Worm (Caenorhabditis elegans): ENCODE measurements around the gene C27F2.4.
"Not testable (repeated sequence)": the region's sequence is repeated elsewhere in the genome, so short reads cannot be mapped to it uniquely, and the experiment has no call there.

The C27F2.4 gene

ce11 chrIII:4960204-4960603 is at the start of gene C27F2.4:
TSS of gene C27F2.4 (minus strand) at chrIII:4960304.
- TF ChIP-seq him-1 (tag; optimal IDR thresholded peaks at IDR 0.05) (no peak), dao-5 (tag; optimal IDR thresholded peaks at IDR 0.05) (no peak), W03F9.2 (tag; optimal IDR thresholded peaks at IDR 0.05) (no peak)

DNA sequence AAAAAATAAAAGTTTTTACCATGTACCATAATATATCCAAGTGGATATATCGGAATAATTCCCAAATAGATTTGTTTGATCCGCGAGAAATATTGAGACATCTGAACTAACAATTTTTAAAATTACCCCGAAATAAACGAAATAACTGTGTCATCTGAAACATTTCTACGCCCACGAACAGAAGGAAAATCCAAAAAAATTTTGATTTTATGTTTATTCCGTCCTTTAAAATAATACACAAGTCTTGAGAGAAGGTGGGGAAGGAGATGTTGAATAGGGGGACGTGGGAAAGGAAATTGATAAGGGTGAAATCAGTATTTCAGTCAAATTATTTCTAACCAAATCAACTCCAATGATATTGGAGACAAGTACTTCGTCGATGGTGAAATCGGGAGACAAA is 48.6 kb upstream of the C27F2.4 start, which contains the start of gene R144.11:
Gene R144.11 (minus strand): TSS at position 101 of the 400 bp plus-strand sequence.
- TF ChIP-seq him-1 (tag; optimal IDR thresholded peaks at IDR 0.05) (no peak), dao-5 (tag; optimal IDR thresholded peaks at IDR 0.05) (no peak), W03F9.2 (tag; optimal IDR thresholded peaks at IDR 0.05) (no peak)

DNA sequence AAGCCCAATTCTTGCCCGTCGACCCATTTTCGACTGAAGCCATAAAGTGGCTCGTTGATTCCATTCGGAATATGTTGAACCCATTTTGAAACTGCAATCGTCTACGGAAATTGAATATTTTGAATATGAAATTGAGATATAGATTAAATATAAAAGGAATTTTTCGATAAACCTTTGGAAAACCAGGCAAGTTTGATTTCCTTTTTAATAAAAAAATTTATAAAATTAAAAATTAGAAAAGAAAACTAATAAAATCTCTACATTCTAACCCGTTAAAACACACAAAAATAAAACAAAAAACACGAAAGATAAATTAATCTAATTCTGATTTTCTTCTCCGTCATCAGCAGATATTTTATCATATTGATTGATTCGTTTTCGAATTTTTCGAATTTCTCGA is 46.8 kb upstream of the C27F2.4 start, which contains the start of gene R144.12:
Gene R144.12 (minus strand): TSS at position 101 of the 400 bp plus-strand sequence.
- no peak for TF ChIP-seq W03F9.2 (tag; optimal IDR thresholded peaks at IDR 0.05)
- no peak for TF ChIP-seq him-1 (tag; optimal IDR thresholded peaks at IDR 0.05)
- TF ChIP-seq dao-5 (tag; optimal IDR thresholded peaks at IDR 0.05): no peak

DNA sequence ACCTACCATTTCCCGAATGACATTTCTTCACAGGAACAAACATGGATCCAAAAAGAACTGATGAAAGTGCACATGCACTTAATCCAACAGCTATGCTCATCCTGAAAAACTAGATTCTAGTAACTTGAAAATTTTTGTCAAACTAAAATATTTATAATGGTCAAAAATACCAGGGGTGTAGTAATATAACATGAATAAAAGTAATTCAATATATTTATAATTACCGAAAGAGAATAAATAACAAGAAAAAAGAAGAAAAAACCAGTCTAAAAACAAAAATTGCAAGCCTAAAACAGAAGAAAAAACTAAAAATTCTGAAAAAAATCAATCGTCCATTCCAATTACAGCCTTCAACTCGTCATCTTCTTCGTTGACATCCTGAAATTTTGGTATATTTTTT is 44.5 kb upstream of the C27F2.4 start, which contains the start of gene R144.6:
Gene R144.6 (minus strand): TSS at position 101 of the 400 bp plus-strand sequence.
- no peak for TF ChIP-seq dao-5 (tag; optimal IDR thresholded peaks at IDR 0.05)
- no peak for TF ChIP-seq him-1 (tag; optimal IDR thresholded peaks at IDR 0.05)
- no peak for TF ChIP-seq W03F9.2 (tag; optimal IDR thresholded peaks at IDR 0.05)

ce11 chrIII:5002231-5002630 is 42.1 kb upstream of the C27F2.4 start, which contains the start of gene R144.10:
TSS of gene R144.10 (minus strand) at chrIII:5002331.
- no peak for TF ChIP-seq him-1 (tag; optimal IDR thresholded peaks at IDR 0.05)
- no peak for TF ChIP-seq dao-5 (tag; optimal IDR thresholded peaks at IDR 0.05)
- TF ChIP-seq W03F9.2 (tag; optimal IDR thresholded peaks at IDR 0.05): no peak

DNA sequence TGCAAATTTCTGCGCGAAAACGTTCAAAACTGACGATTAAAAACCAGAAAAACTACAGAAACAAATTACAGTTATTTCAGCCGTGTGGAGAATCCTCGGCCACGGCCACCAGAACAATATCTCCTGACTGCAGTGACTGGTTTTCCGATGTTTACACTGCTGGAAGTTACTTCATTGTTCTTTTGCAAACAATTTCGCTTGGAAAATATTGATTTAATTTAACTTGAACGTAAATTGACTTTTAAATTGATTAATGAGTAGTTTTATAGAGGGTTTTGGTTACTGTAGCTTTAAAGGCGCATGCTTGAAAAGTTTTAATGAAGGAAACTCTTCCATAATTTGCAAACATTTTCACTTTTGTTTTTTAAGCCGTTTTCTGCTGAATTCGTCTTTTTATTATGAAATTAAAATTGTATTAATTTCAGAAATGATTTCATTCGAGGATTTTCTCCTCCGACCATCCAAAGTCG is 38.9 kb upstream of the C27F2.4 start, which contains the start of gene smcr-8:
Gene smcr-8 (plus strand): TSS at position 420 of the 470 bp plus-strand sequence.
- TF ChIP-seq dao-5 (tag; optimal IDR thresholded peaks at IDR 0.05) (no peak), him-1 (tag; optimal IDR thresholded peaks at IDR 0.05) (no peak), W03F9.2 (tag; optimal IDR thresholded peaks at IDR 0.05) (no peak)

DNA sequence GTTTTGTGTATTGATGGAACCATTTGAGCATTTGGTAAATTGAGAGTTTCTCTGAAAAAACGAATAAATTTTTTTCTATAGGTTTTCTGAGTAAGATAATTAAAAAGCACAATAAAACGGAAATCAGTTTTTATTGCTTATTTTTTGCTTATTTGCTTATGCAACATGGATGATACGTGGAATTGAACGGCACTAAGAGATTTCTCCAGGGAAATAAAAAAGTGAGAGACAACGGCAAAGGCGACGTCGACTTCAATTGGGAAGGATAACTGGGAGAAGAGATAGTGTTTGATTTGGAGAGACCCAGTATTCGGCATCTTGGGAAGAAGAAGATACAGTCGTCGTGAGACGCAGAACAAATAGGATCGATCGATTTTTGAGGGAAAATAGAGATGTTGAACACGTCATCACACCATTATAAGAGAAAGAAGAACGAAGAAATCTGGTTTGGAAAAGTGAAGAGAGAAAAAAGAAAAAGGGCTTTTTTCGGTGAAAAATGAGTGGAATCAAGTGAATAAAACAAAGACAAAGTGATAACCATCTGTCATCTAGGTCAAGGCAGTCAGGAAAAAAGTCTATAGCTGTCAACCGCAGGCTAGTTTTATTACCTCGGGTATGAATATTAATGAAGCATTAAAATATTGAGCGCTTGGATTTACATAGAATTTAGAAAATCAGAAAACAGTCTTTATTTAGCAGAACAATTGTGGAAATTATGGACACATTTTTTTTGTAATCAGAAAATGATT is 38.2 kb upstream of the C27F2.4 start, which contains the start of gene tmem-131:
Gene tmem-131 (minus strand): TSS at position 51 of the 749 bp plus-strand sequence.
- TF ChIP-seq dao-5 (tag; optimal IDR thresholded peaks at IDR 0.05): no peak
- no peak for TF ChIP-seq W03F9.2 (tag; optimal IDR thresholded peaks at IDR 0.05)
- no peak for TF ChIP-seq him-1 (tag; optimal IDR thresholded peaks at IDR 0.05)

ce11 chrIII:4987666-4988065 is 27.6 kb upstream of the C27F2.4 start:
- no peak for TF ChIP-seq W03F9.2 (tag; optimal IDR thresholded peaks at IDR 0.05)
- no peak for TF ChIP-seq him-1 (tag; optimal IDR thresholded peaks at IDR 0.05)
- no peak for TF ChIP-seq dao-5 (tag; optimal IDR thresholded peaks at IDR 0.05)

- TF ChIP-seq dao-5 (tag; optimal IDR thresholded peaks at IDR 0.05): no peak
- TF ChIP-seq him-1 (tag; optimal IDR thresholded peaks at IDR 0.05): no peak
- TF ChIP-seq W03F9.2 (tag; optimal IDR thresholded peaks at IDR 0.05): no peak
Measured at ce11 chrIII:4986790-4987259, 26.7 kb upstream of the C27F2.4 start, which contains the start of the genes C27F2.10 and wdr-60. TSS of gene C27F2.10 (minus strand) at chrIII:4986898. TSS of gene wdr-60 (plus strand) at chrIII:4987209.

DNA sequence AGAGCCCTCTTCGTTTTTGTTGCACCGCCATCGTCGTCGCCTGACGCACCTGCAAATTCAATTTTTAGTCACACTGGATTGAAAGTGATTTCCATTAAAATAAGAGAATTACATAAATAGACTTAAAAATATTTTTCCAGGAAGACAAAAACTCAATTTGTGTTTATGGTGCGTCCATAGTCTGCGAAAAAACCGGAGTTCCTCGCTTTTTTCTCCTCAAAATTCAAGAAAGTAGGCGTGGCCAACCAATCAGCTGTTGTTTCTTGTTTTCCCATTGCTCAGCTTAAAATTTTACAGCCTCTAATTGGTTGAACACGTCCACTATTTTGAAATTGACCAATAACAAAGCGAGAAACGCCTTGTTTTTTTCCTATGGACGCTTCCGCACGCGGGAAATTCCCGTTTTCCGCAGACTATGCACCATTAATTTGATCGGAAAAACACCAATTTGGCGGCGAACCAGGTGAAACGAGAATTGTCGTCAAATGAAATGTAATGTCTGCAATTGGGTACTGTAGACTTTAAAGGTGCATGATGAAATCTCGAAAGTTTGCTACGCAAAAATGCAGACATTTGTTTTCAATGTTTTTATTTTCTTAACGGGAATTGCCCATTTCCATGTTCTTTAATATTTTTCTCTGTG is 24.5 kb upstream of the C27F2.4 start, which contains the start of gene C27F2.7:
Gene C27F2.7 (minus strand): TSS at position 51 of the 643 bp plus-strand sequence.
- TF ChIP-seq W03F9.2 (tag; optimal IDR thresholded peaks at IDR 0.05) (no peak), him-1 (tag; optimal IDR thresholded peaks at IDR 0.05) (no peak), dao-5 (tag; optimal IDR thresholded peaks at IDR 0.05) (no peak)

DNA sequence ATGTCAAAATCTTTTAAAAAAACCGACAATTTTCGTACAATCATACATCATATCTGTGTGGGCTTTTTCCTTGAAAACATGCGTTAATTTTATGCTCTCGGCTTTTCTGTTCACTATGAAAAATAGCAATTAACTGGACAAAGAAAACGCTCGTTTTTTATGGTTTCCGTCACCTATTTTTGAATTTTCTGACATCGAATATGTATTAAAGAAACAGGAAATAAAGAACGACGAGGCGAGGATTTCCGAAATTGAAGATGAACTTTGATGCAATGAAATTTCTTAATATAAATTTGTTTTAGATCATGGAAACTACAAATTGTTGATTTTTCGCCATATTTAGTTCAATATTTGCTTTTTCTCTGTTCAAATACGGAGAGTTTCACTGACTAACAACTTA is 23.9 kb upstream of the C27F2.4 start:
- no peak for TF ChIP-seq him-1 (tag; optimal IDR thresholded peaks at IDR 0.05)
- no peak for TF ChIP-seq dao-5 (tag; optimal IDR thresholded peaks at IDR 0.05)
- no peak for TF ChIP-seq W03F9.2 (tag; optimal IDR thresholded peaks at IDR 0.05)

ce11 chrIII:4980367-4980766 is 20.3 kb upstream of the C27F2.4 start, which contains the start of gene C27F2.6:
TSS of gene C27F2.6 (minus strand) at chrIII:4980467.
- not testable (repeated sequence) for TF ChIP-seq dao-5, him-1, W03F9.2 (tag; optimal IDR thresholded peaks at IDR 0.05)

- TF ChIP-seq dao-5 (tag; optimal IDR thresholded peaks at IDR 0.05) (no peak), him-1 (tag; optimal IDR thresholded peaks at IDR 0.05) (no peak), W03F9.2 (tag; optimal IDR thresholded peaks at IDR 0.05) (no peak)
Measured at ce11 chrIII:4968146-4968545, 8.0 kb upstream of the C27F2.4 start.
